Fruit fly (Drosophila melanogaster): ENCODE results near the gene CG4186.

CG4186 gene

dm6 chr3L:20798325-20798846 lies 29.0 kb downstream of the CG4186 start, which contains the start of the genes CG3698 and tzn (continued):
- peak; percentile 92 for TF ChIP-seq E2f1 (GFP tag; IDR thresholded peaks at IDR 0.05)
- 0 out of 2 replicates have a peak, but pooled peaks have one; percentile 7 for TF ChIP-seq CG42726 (GFP tag; IDR thresholded peaks at IDR 0.05; ENCODE audit: partially characterized antibody)
- peak; percentile 52 for TF ChIP-seq Dref (GFP tag; IDR thresholded peaks at IDR 0.05)
- TF ChIP-seq ttk (GFP tag; IDR thresholded peaks at IDR 0.05) = peak; percentile 94
- no peak for TF ChIP-seq CG11504 (tag; optimal IDR thresholded peaks at IDR 0.05)
- peak; percentile 90 for TF ChIP-seq CG11723 (GFP tag; optimal IDR thresholded peaks at IDR 0.05)
- peak; percentile 91 for TF ChIP-seq nmo (GFP tag; optimal IDR thresholded peaks at IDR 0.05)
- peak; percentile 95 for TF ChIP-seq ase (GFP tag; IDR thresholded peaks at IDR 0.05)
- peak; percentile 58 for TF ChIP-seq gcm2 (GFP tag; optimal IDR thresholded peaks at IDR 0.05)
- peak; percentile 77 for TF ChIP-seq bab2 (GFP tag; optimal IDR thresholded peaks at IDR 0.05)
- peak; percentile 94 for TF ChIP-seq CG1603 (tag; optimal IDR thresholded peaks at IDR 0.05)
- peak in 1 of 3 experiments; percentile 28 for TF ChIP-seq Stat92E (GFP tag; optimal IDR thresholded peaks at IDR 0.05)
- TF ChIP-seq Hand (GFP tag; optimal IDR thresholded peaks at IDR 0.05) = peak; percentile 72
- peak; percentile 63 for TF ChIP-seq CG2120 (GFP tag; optimal IDR thresholded peaks at IDR 0.05)
- TF ChIP-seq chm (GFP tag; IDR thresholded peaks at IDR 0.05) = peak; percentile 97
- TF ChIP-seq sima (GFP tag; optimal IDR thresholded peaks at IDR 0.05) = peak; percentile 76
- TF ChIP-seq sqz (GFP tag; optimal IDR thresholded peaks at IDR 0.05) = no peak
- no peak for TF ChIP-seq Bgb (GFP tag; IDR thresholded peaks at IDR 0.05; ENCODE audit: partially characterized antibody)
- peak; percentile 89 for TF ChIP-seq dmrt11E (tag; optimal IDR thresholded peaks at IDR 0.05)
- TF ChIP-seq Fer2 (tag; optimal IDR thresholded peaks at IDR 0.05) = peak; percentile 91
- peak; percentile 81 for TF ChIP-seq pzg (GFP tag; optimal IDR thresholded peaks at IDR 0.05)
- peak; percentile 97 for TF ChIP-seq Rfx (GFP tag; IDR thresholded peaks at IDR 0.05)
- peak; percentile 94 for TF ChIP-seq Xbp1 (GFP tag; optimal IDR thresholded peaks at IDR 0.05)
- peak; percentile 93 for TF ChIP-seq ewg (GFP tag; optimal IDR thresholded peaks at IDR 0.05)
- peak; percentile 73 for TF ChIP-seq Adf1 (GFP tag; IDR thresholded peaks at IDR 0.05)
- TF ChIP-seq lola (GFP tag; optimal IDR thresholded peaks at IDR 0.05) = peak in 1 of 3 experiments; percentile 75
- TF ChIP-seq ATbp (GFP tag; optimal IDR thresholded peaks at IDR 0.05) = peak; percentile 94
- peak; percentile 88 for TF ChIP-seq sr (GFP tag; IDR thresholded peaks at IDR 0.05)
- peak; percentile 43 for TF ChIP-seq luna (GFP tag; optimal IDR thresholded peaks at IDR 0.05)
- peak; percentile 85 for TF ChIP-seq slp2 (GFP tag; optimal IDR thresholded peaks at IDR 0.05)
- peak; percentile 94 for TF ChIP-seq CG15514 (GFP tag; optimal IDR thresholded peaks at IDR 0.05)
- no peak for TF ChIP-seq oc (tag; optimal IDR thresholded peaks at IDR 0.05)

- TF ChIP-seq CG34224 (GFP tag; IDR thresholded peaks at IDR 0.05; ENCODE audit: partially characterized antibody) = 0 out of 3 replicates have a peak, but pooled peaks have one; percentile 29
- peak; percentile 80 for TF ChIP-seq CG1603 (tag; optimal IDR thresholded peaks at IDR 0.05)
- peak; percentile 31; the same call in 1 of the 2 replicates for TF ChIP-seq amos (GFP tag; IDR thresholded peaks at IDR 0.05; ENCODE audit: partially characterized antibody)
- peak; percentile 50 for TF ChIP-seq unc-4 (GFP tag; IDR thresholded peaks at IDR 0.05; ENCODE audit: partially characterized antibody)
- TF ChIP-seq CG9797 (GFP tag; optimal IDR thresholded peaks at IDR 0.05) = peak; percentile 82
- no peak for TF ChIP-seq CG9727 (GFP tag; optimal IDR thresholded peaks at IDR 0.05)
- TF ChIP-seq chinmo (GFP tag; IDR thresholded peaks at IDR 0.05; ENCODE audit: partially characterized antibody) = 0 out of 4 replicates have a peak, but pooled peaks have one; percentile 35
- peak; percentile 47 for TF ChIP-seq stwl (tag; optimal IDR thresholded peaks at IDR 0.05)
- TF ChIP-seq Dp (GFP tag; optimal IDR thresholded peaks at IDR 0.05) = peak; percentile 86
- peak in 1 of 2 experiments; percentile 80 for TF ChIP-seq insv (GFP tag; optimal IDR thresholded peaks at IDR 0.05)
- TF ChIP-seq CG13287 (GFP tag; IDR thresholded peaks at IDR 0.05; ENCODE audit: partially characterized antibody) = peak; percentile 56; the same call in 1 of the 2 replicates
- TF ChIP-seq knrl (GFP tag; IDR thresholded peaks at IDR 0.05; ENCODE audit: partially characterized antibody) = 0 out of 3 replicates have a peak, but pooled peaks have one; percentile 12
- no peak for TF ChIP-seq CG17385 (GFP tag; optimal IDR thresholded peaks at IDR 0.05)
- peak; percentile 76 for TF ChIP-seq pzg (GFP tag; optimal IDR thresholded peaks at IDR 0.05)
- TF ChIP-seq Dll (GFP tag; IDR thresholded peaks at IDR 0.05; ENCODE audit: partially characterized antibody) = peak; percentile 53; the same call in 2 of the 4 replicates
- peak; percentile 96 for TF ChIP-seq Lhr (GFP tag; optimal IDR thresholded peaks at IDR 0.05)
- TF ChIP-seq CTCF (GFP tag; optimal IDR thresholded peaks at IDR 0.05) = peak; percentile 46
- TF ChIP-seq YL-1 (GFP tag; optimal IDR thresholded peaks at IDR 0.05) = peak; percentile 54
Measured at dm6 chr3L:20800208-20800607, 30.8 kb downstream of the CG4186 start, which contains the start of gene Spc105R. Gene Spc105R, plus strand, starts transcription at chr3L:20800410.
